Fruit fly (Drosophila melanogaster): ENCODE data around the gene plh.

Gene plh

DNA sequence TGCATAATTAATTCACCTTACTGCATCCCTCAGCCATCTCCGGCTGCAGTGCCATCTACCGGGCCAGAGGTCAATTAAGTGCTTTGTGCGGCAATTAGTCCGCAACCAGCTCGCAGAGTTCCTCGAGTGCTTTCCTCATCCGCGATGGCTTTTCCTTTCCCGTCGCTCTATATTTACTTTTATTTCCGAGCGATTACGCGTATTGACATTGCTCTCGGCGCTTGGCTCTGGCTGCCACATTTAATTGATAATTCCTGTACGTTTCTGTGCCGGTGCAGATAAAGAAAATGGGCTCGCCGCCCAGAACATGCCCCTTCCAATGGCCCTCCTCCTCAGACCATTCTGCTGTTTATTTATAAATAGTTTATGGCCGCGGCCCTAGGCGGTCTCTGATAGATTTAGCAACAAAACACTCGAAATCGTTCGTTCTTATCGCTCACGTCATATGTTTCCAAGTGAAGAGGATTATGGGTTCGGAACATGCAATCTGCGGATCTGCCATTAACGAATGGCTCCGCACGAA is 42.8 kb upstream of the plh start (continued):
- peak; percentile 95 for TF ChIP-seq fd64A (GFP tag; optimal IDR thresholded peaks at IDR 0.05)
- TF ChIP-seq yki (optimal IDR thresholded peaks at IDR 0.05): no peak
- peak; percentile 56 for TF ChIP-seq maf-S (GFP tag; optimal IDR thresholded peaks at IDR 0.05)
- TF ChIP-seq tup (GFP tag; optimal IDR thresholded peaks at IDR 0.05): peak; percentile 82
- TF ChIP-seq seq (GFP tag; IDR thresholded peaks at IDR 0.05): peak; percentile 82
- TF ChIP-seq stwl (tag; optimal IDR thresholded peaks at IDR 0.05): peak; percentile 29
- peak; percentile 96 for TF ChIP-seq kni (GFP tag; optimal IDR thresholded peaks at IDR 0.05)
- peak; percentile 8 to 57 for TF ChIP-seq insv (GFP tag; optimal IDR thresholded peaks at IDR 0.05)
- peak; percentile 64 for TF ChIP-seq CG11696 (GFP tag; IDR thresholded peaks at IDR 0.05)
- TF ChIP-seq run (tag; optimal IDR thresholded peaks at IDR 0.05): peak; percentile 62
- TF ChIP-seq sisA (GFP tag; IDR thresholded peaks at IDR 0.05): no peak
- peak; percentile 86 for TF ChIP-seq Kr (GFP tag; optimal IDR thresholded peaks at IDR 0.05)
- TF ChIP-seq CG9932 (GFP tag; IDR thresholded peaks at IDR 0.05): 0 out of 2 replicates have a peak, but pooled peaks have one; percentile 20
- peak; percentile 65; the same call in 2 of the 3 replicates for TF ChIP-seq sr (GFP tag; IDR thresholded peaks at IDR 0.05)
- TF ChIP-seq CG5180 (GFP tag; optimal IDR thresholded peaks at IDR 0.05): peak; percentile 73
- TF ChIP-seq CG32772 (GFP tag; IDR thresholded peaks at IDR 0.05): peak; percentile 36; the same call in 1 of the 2 replicates
- TF ChIP-seq phol (tag; optimal IDR thresholded peaks at IDR 0.05): no peak
- TF ChIP-seq lola (GFP tag; optimal IDR thresholded peaks at IDR 0.05): peak in 1 of 3 experiments; percentile 72
- TF ChIP-seq CG12104 (GFP tag; optimal IDR thresholded peaks at IDR 0.05): peak; percentile 63
- TF ChIP-seq chm (GFP tag; IDR thresholded peaks at IDR 0.05): peak; percentile 96; the same call in 1 of the 2 replicates
- TF ChIP-seq Hr78 (GFP tag; optimal IDR thresholded peaks at IDR 0.05): peak in 1 of 2 experiments; percentile 86
- no peak for TF ChIP-seq Ssrp (tag; optimal IDR thresholded peaks at IDR 0.05)
- TF ChIP-seq sens-2 (GFP tag; IDR thresholded peaks at IDR 0.05): peak; percentile 65; the same call in 1 of the 2 replicates
- TF ChIP-seq Dip3 (GFP tag; optimal IDR thresholded peaks at IDR 0.05): no peak
- TF ChIP-seq Dll (GFP tag; IDR thresholded peaks at IDR 0.05; ENCODE audit: partially characterized antibody): no peak
- peak; percentile 43 for TF ChIP-seq Hr3 (GFP tag; optimal IDR thresholded peaks at IDR 0.05)
- TF ChIP-seq sna (GFP tag; IDR thresholded peaks at IDR 0.05; ENCODE audit: partially characterized antibody): no peak
- TF ChIP-seq abd-A (tag; optimal IDR thresholded peaks at IDR 0.05): peak; percentile 14
- peak; percentile 63 for TF ChIP-seq unpg (GFP tag; optimal IDR thresholded peaks at IDR 0.05)
- TF ChIP-seq sc (optimal IDR thresholded peaks at IDR 0.05): no peak
- peak; percentile 91 for TF ChIP-seq sc (GFP tag; optimal IDR thresholded peaks at IDR 0.05)
- TF ChIP-seq CG10959 (GFP tag; IDR thresholded peaks at IDR 0.05): peak; percentile 77
- no peak for TF ChIP-seq cas (GFP tag; IDR thresholded peaks at IDR 0.05)
- peak; percentile 51 for TF ChIP-seq CG4424 (GFP tag; optimal IDR thresholded peaks at IDR 0.05)
- no peak for TF ChIP-seq prd (optimal IDR thresholded peaks at IDR 0.05)
- TF ChIP-seq prd (GFP tag; IDR thresholded peaks at IDR 0.05): peak; percentile 62; the same call in 2 of the 3 replicates
- TF ChIP-seq Doc2 (GFP tag; IDR thresholded peaks at IDR 0.05): no peak
- TF ChIP-seq trh (GFP tag; optimal IDR thresholded peaks at IDR 0.05): peak; percentile 79
- no peak for TF ChIP-seq unc-4 (GFP tag; IDR thresholded peaks at IDR 0.05; ENCODE audit: partially characterized antibody)
- TF ChIP-seq ab (GFP tag; optimal IDR thresholded peaks at IDR 0.05): no peak
- peak; percentile 69 for TF ChIP-seq kay (GFP tag; optimal IDR thresholded peaks at IDR 0.05)
- TF ChIP-seq mirr (GFP tag; optimal IDR thresholded peaks at IDR 0.05): peak; percentile 14
- TF ChIP-seq gfzf (GFP tag; optimal IDR thresholded peaks at IDR 0.05): no peak
- peak; percentile 91 for TF ChIP-seq CG9727 (GFP tag; optimal IDR thresholded peaks at IDR 0.05)
- no peak for TF ChIP-seq fu2 (GFP tag; optimal IDR thresholded peaks at IDR 0.05)
- peak in 1 of 2 experiments; percentile 43 for TF ChIP-seq Eip74EF (GFP tag; optimal IDR thresholded peaks at IDR 0.05)
- TF ChIP-seq ro (GFP tag; IDR thresholded peaks at IDR 0.05): peak; percentile 51; the same call in 1 of the 2 replicates
- peak; percentile 62 for TF ChIP-seq bigmax (GFP tag; optimal IDR thresholded peaks at IDR 0.05)
- TF ChIP-seq onecut (GFP tag; IDR thresholded peaks at IDR 0.05): peak; percentile 85
- TF ChIP-seq CG10431 (GFP tag; optimal IDR thresholded peaks at IDR 0.05): peak; percentile 87
